Fruit fly (Drosophila melanogaster) whole organism, embryonic: ENCODE measurements around the gene ATPsynC.

Source experiments
- Asciz ChIP-seq: fragments of 200-800 bp; sonication (Bioruptor generic); optimal IDR thresholded peaks from 2 replicates; lab custom pipeline; 2017; ENCODE audit warnings: missing biosample characterization, mild to moderate bottlenecking, missing genetic modification characterization, missing genetic modification reagents
- Atf3 ChIP-seq: fragments of 200-800 bp; sonication (Bioruptor generic); optimal IDR thresholded peaks from 3 replicates; lab custom pipeline; 2016; ENCODE audit warnings: missing biosample characterization, missing genetic modification characterization
- Bgb ChIP-seq: fragments of 200-800 bp; sonication (Bioruptor generic); IDR thresholded peaks from 2 replicates; pipeline ENCODE4 v1.3.6; 2022; ENCODE audit warnings: missing biosample characterization, missing genetic modification characterization; ENCODE audit not compliant: partially characterized antibody
- Blimp-1 ChIP-seq: fragments of 200-800 bp; sonication (Bioruptor generic); optimal IDR thresholded peaks from 3 replicates; lab custom pipeline; 2018; ENCODE audit warnings: missing biosample characterization, missing genetic modification characterization, mild to moderate bottlenecking, moderate library complexity, missing genetic modification reagents
- CG10209 ChIP-seq: fragments of 200-800 bp; sonication (Bioruptor generic); optimal IDR thresholded peaks from 3 replicates; lab custom pipeline; 2017; ENCODE audit warnings: missing biosample characterization, mild to moderate bottlenecking, missing genetic modification characterization, missing genetic modification reagents
- CG11504 ChIP-seq: fragments of 200-800 bp; sonication (Bioruptor generic); optimal IDR thresholded peaks from 3 replicates; lab custom pipeline; 2019; ENCODE audit warnings: missing biosample characterization, mild to moderate bottlenecking, missing genetic modification characterization, moderate library complexity
- CG11560 ChIP-seq: fragments of 200-800 bp; sonication (Bioruptor generic); IDR thresholded peaks from 3 replicates; pipeline ENCODE4 v1.3.6; 2022; ENCODE audit warnings: missing biosample characterization, missing genetic modification characterization
- CG15269 ChIP-seq: fragments of 200-800 bp; sonication (Bioruptor generic); optimal IDR thresholded peaks from 2 replicates; lab custom pipeline; 2018; ENCODE audit warnings: missing biosample characterization, mild to moderate bottlenecking, missing genetic modification characterization, moderate library complexity
- CG1529 ChIP-seq: fragments of 200-800 bp; sonication (Bioruptor generic); optimal IDR thresholded peaks from 3 replicates; lab custom pipeline; 2018; ENCODE audit warnings: missing biosample characterization, missing genetic modification characterization
- CG16863 ChIP-seq: fragments of 200-800 bp; sonication (Bioruptor generic); optimal IDR thresholded peaks from 3 replicates; lab custom pipeline; 2016; ENCODE audit warnings: missing biosample characterization, missing genetic modification characterization
- CG1832 ChIP-seq: fragments of 200-800 bp; sonication (Bioruptor generic); optimal IDR thresholded peaks from 2 replicates; lab custom pipeline; 2017; ENCODE audit warnings: missing biosample characterization, mild to moderate bottlenecking, missing genetic modification characterization, inconsistent platforms
- CG7786 ChIP-seq: fragments of 200-800 bp; sonication (Bioruptor generic); optimal IDR thresholded peaks from 2 replicates; lab custom pipeline; 2016; ENCODE audit warnings: missing biosample characterization, missing genetic modification characterization
- CG8281 ChIP-seq: fragments of 200-800 bp; sonication (Bioruptor generic); optimal IDR thresholded peaks from 2 replicates; lab custom pipeline; 2018; ENCODE audit warnings: missing biosample characterization, mild to moderate bottlenecking, missing genetic modification characterization, moderate library complexity
- D19B ChIP-seq: fragments of 200-800 bp; sonication (Bioruptor generic); optimal IDR thresholded peaks from 2 replicates; lab custom pipeline; 2017; ENCODE audit warnings: missing biosample characterization, mild to moderate bottlenecking, missing genetic modification characterization
- Deaf1 ChIP-seq: fragments of 200-800 bp; optimal IDR thresholded peaks from 3 replicates; lab custom pipeline; 2019; ENCODE audit warnings: missing biosample characterization, mild to moderate bottlenecking, missing genetic modification characterization, moderate library complexity
- Drgx ChIP-seq: fragments of 200-800 bp; sonication (Bioruptor generic); IDR thresholded peaks from 2 replicates; pipeline ENCODE4 v1.3.6; 2022; ENCODE audit warnings: missing biosample characterization, missing genetic modification characterization
- HHEX ChIP-seq: fragments of 200-800 bp; sonication (Bioruptor generic); optimal IDR thresholded peaks from 3 replicates; lab custom pipeline; 2017; ENCODE audit warnings: missing biosample characterization, mild to moderate bottlenecking, missing genetic modification characterization, missing genetic modification reagents
- Hr51 ChIP-seq, 2 experiments: fragments of 200-800 bp; sonication (Bioruptor generic); optimal IDR thresholded peaks; 2 replicates in 1 of 2; 3 replicates in 1 of 2; lab custom pipeline; 2016 to 2018; ENCODE audit warnings: missing biosample characterization in 2 of 2, missing genetic modification characterization in 2 of 2, mild to moderate bottlenecking in 1 of 2, moderate library complexity in 1 of 2
- PHDP ChIP-seq: fragments of 200-800 bp; sonication (Bioruptor generic); optimal IDR thresholded peaks from 3 replicates; lab custom pipeline; 2018; ENCODE audit warnings: missing biosample characterization, mild to moderate bottlenecking, missing genetic modification characterization, moderate library complexity
- Pdp1 ChIP-seq, 2 experiments: fragments of 200-800 bp; sonication (Bioruptor generic); optimal IDR thresholded peaks; 3 replicates each; lab custom pipeline; 2016; ENCODE audit warnings: missing biosample characterization in 2 of 2, missing genetic modification characterization in 2 of 2, mild to moderate bottlenecking in 1 of 2, moderate library complexity in 1 of 2
- Sox100B ChIP-seq: fragments of 200-800 bp; sonication (Bioruptor generic); optimal IDR thresholded peaks from 3 replicates; lab custom pipeline; 2018; ENCODE audit warnings: missing biosample characterization, mild to moderate bottlenecking, missing genetic modification characterization
- Sox102F ChIP-seq: fragments of 200-800 bp; sonication (Bioruptor generic); optimal IDR thresholded peaks from 2 replicates; lab custom pipeline; 2018; ENCODE audit warnings: missing biosample characterization, mild to moderate bottlenecking, missing genetic modification characterization, moderate library complexity
- Xrp1 ChIP-seq: fragments of 200-800 bp; sonication (Bioruptor generic); IDR thresholded peaks from 2 replicates; pipeline ENCODE4 v1.3.6; 2022; ENCODE audit warnings: missing biosample characterization, missing genetic modification characterization
- ase ChIP-seq: fragments of 200-800 bp; sonication (Bioruptor generic); IDR thresholded peaks from 3 replicates; pipeline ENCODE4 v1.3.6; 2022; ENCODE audit warnings: missing biosample characterization, missing genetic modification characterization
- az2 ChIP-seq: fragments of 200-800 bp; sonication (Bioruptor generic); optimal IDR thresholded peaks from 3 replicates; lab custom pipeline; 2016; ENCODE audit warnings: missing biosample characterization, missing genetic modification characterization
- ci ChIP-seq: fragments of 200-800 bp; sonication (Bioruptor generic); IDR thresholded peaks from 3 replicates; pipeline ENCODE4 v1.3.6; 2022; ENCODE audit warnings: missing biosample characterization, missing genetic modification characterization
- corto ChIP-seq: fragments of 200-800 bp; sonication (Bioruptor generic); optimal IDR thresholded peaks from 2 replicates; lab custom pipeline; 2016; ENCODE audit warnings: missing biosample characterization, mild to moderate bottlenecking, missing genetic modification characterization, moderate library complexity
- dmrt99B ChIP-seq: fragments of 200-800 bp; sonication (Bioruptor generic); optimal IDR thresholded peaks from 2 replicates; lab custom pipeline; 2018; ENCODE audit warnings: missing biosample characterization, mild to moderate bottlenecking, missing genetic modification characterization, moderate library complexity
- dpn ChIP-seq, 2 experiments: fragments of 200-800 bp; sonication (Bioruptor generic); optimal IDR thresholded peaks; 3 replicates each; lab custom pipeline; 2016; ENCODE audit warnings: missing biosample characterization in 2 of 2, missing genetic modification characterization in 2 of 2
- esg ChIP-seq: fragments of 200-800 bp; sonication (Bioruptor generic); conservative IDR thresholded peaks from 2 replicates; pipeline ENCODE4 v1.3.6; 2022; ENCODE audit warnings: missing biosample characterization, missing genetic modification characterization
- eve ChIP-seq, 2 experiments: fragments of >200 bp; optimal IDR thresholded peaks; 2 replicates each; lab custom pipeline; 2017; ENCODE audit warnings: missing biosample characterization in 2 of 2, missing genetic modification characterization in 2 of 2
- ham ChIP-seq: fragments of 200-800 bp; sonication (Bioruptor generic); IDR thresholded peaks from 2 replicates; pipeline ENCODE4 v1.3.6; 2022; ENCODE audit warnings: missing biosample characterization, missing genetic modification characterization
- kah ChIP-seq: fragments of 200-800 bp; sonication (Bioruptor generic); optimal IDR thresholded peaks from 2 replicates; lab custom pipeline; 2018; ENCODE audit warnings: missing biosample characterization, mild to moderate bottlenecking, missing genetic modification characterization
- kni ChIP-seq: fragments of 200-800 bp; sonication (Bioruptor generic); optimal IDR thresholded peaks from 3 replicates; lab custom pipeline; 2017; ENCODE audit warnings: mild to moderate bottlenecking, missing biosample characterization, missing genetic modification reagents, missing genetic modification characterization
- lmd ChIP-seq: fragments of 200-800 bp; sonication (Bioruptor generic); IDR thresholded peaks from 2 replicates; pipeline ENCODE4 v1.3.6; 2022; ENCODE audit warnings: missing biosample characterization, missing genetic modification characterization
- mam ChIP-seq: fragments of 200-800 bp; sonication (Bioruptor generic); optimal IDR thresholded peaks from 3 replicates; lab custom pipeline; 2016; ENCODE audit warnings: missing biosample characterization, missing genetic modification characterization
- pros ChIP-seq: fragments of 200-800 bp; sonication (Bioruptor generic); optimal IDR thresholded peaks from 3 replicates; lab custom pipeline; 2019; ENCODE audit warnings: missing biosample characterization, mild to moderate bottlenecking, missing genetic modification characterization, moderate library complexity
- ro ChIP-seq: fragments of 200-800 bp; sonication (Bioruptor generic); IDR thresholded peaks from 2 replicates; pipeline ENCODE4 v1.3.6; 2022; ENCODE audit warnings: missing biosample characterization, missing genetic modification characterization
- sens ChIP-seq: fragments of 200-800 bp; sonication (Bioruptor generic); peaks from one replicate; lab custom pipeline; 2016; ENCODE audit warnings: missing biosample characterization, missing genetic modification characterization
- slp2 ChIP-seq: fragments of 200-800 bp; sonication (Bioruptor generic); optimal IDR thresholded peaks from 2 replicates; lab custom pipeline; 2016; ENCODE audit warnings: missing biosample characterization, missing genetic modification characterization
- toy ChIP-seq: fragments of 200-800 bp; sonication (Bioruptor generic); IDR thresholded peaks from 2 replicates; pipeline ENCODE4 v1.3.6; 2022; ENCODE audit warnings: missing biosample characterization, missing genetic modification characterization
- vvl ChIP-seq: fragments of 200-800 bp; sonication (Bioruptor generic); IDR thresholded peaks from 2 replicates; pipeline ENCODE4 v1.3.6; 2022; ENCODE audit warnings: missing biosample characterization, missing genetic modification characterization

ATPsynC gene

DNA sequence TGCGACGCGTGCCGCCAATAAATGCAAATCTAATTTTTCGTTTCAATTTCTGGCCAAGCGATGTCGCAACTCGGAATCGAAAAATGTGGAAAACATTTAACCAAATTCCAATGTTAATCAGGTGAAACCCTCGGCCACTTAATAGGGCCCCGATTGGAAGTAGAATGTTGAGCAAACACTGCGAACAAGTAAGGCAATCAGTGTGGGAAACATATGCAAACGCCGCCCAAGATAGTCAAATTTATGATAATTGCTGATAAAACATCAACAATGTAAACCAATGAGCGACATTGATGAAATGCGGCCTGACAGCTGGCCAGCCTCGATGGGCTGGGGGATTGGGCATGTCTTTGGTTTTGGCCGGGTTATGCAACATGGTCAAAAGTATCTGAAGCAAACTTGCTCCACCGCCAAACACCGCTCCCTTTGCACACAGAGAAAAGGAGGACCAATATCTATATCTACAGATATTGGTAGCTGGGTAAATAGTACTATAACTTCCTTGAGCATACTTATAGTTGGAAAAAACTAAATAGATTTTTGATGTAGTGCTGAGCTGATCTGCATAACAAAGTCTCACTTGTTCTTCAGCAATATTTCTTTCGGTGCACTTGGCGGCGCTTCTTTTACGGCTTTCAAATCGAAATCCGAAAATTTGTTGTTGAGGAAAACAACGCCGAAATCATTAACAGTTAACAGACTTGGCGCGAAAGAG is 28.0 kb upstream of the ATPsynC start (continued):
- TF ChIP-seq ham (GFP tag; lab: Robert Waterston, UW) (no peak), Atf3 (GFP tag; lab: Kevin White, UChicago) (peak; percentile 55), sens (GFP tag; lab: Kevin White, UChicago) (peak; percentile 95), ase (GFP tag; lab: Robert Waterston, UW) (peak; percentile 82), mam (GFP tag; lab: Kevin White, UChicago) (peak; percentile 36), CG1832 (GFP tag; lab: Kevin White, UChicago) (no peak), D19B (no peak), ro (no peak), vvl (GFP tag; lab: Robert Waterston, UW) (peak; percentile 78), Bgb (no peak), CG15269 (tag; lab: Kevin White, UChicago) (peak; percentile 88), CG7786 (GFP tag; lab: Kevin White, UChicago) (peak; percentile 42), kah (GFP tag; lab: Kevin White, UChicago) (peak; percentile 66), CG1529 (peak; percentile 65)

DNA sequence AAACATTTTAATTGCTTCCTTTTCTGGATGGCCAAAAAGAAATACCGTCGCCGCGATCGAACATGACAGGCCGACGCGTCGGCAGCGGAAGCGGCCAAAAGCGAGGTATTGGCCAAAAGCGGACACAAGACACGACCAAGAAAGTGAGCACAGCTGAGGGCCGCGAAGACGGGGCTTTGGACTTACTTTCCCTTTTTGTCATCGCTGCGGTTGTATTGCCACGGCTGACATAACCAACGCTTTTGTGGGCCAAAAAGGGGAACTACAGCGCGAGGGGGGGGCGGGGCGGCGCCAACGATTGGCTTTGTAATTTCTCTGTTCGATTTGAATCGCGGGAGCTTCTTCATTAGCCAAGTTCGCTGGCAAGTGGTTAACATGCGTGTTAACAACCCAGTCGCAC is 26.4 kb upstream of the ATPsynC start:
- 0 out of 3 replicates have a peak, but pooled peaks have one; percentile 8 for TF ChIP-seq CG11560 (tag; lab: Robert Waterston, UW)
- TF ChIP-seq az2 (GFP tag; lab: Kevin White, UChicago): no peak
- TF ChIP-seq CG10209 (GFP tag; lab: Kevin White, UChicago): no peak
- TF ChIP-seq Asciz (GFP tag; lab: Kevin White, UChicago): no peak
- no peak for TF ChIP-seq slp2 (GFP tag; lab: Kevin White, UChicago)
- TF ChIP-seq CG16863 (GFP tag; lab: Kevin White, UChicago): no peak
- peak; percentile 26 for TF ChIP-seq pros (GFP tag; lab: Kevin White, UChicago)
- TF ChIP-seq corto: no peak
- no peak for TF ChIP-seq HHEX (GFP tag; lab: Kevin White, UChicago)
- peak in 1 of 2 experiments; percentile 41 for TF ChIP-seq Pdp1 (GFP tag; optimal IDR thresholded peaks at IDR 0.05; lab: Kevin White, UChicago)
- TF ChIP-seq Blimp-1 (GFP tag; lab: Kevin White, UChicago): peak; percentile 92
- TF ChIP-seq kni: peak; percentile 46
- no peak for TF ChIP-seq Sox100B (GFP tag; lab: Kevin White, UChicago)
- no peak for TF ChIP-seq Deaf1 (tag; lab: Kevin White, UChicago)
- TF ChIP-seq PHDP (tag; lab: Kevin White, UChicago): no peak

DNA sequence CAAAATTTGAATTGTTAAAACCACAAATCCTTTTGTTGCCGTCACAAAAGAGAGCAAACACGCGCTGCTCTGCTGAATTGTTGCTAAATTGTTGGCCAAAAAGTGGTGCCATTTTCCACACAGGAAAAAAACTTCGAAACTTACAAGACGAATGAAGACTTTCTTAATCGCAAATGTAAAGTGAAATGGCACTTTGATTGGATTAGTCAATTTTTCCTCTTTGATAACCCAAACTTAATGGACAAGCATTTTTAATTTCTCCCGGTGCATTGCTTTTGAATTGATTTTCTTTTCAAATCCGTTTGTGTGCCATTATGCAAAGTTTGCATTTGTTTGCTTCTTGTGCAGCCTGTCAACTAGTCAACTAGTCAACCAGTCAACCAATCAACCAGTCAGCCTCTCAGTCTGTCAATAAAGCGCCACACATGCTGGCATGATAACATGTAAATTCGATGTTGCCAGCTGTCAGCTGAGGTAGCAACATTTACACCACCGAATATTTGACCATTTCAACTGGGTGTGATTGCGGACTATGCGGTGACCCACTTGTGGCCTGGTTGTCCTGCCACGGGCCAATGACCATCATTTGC is 23.7 kb upstream of the ATPsynC start:
- TF ChIP-seq Hr51 (GFP tag; optimal IDR thresholded peaks at IDR 0.05; lab: Kevin White, UChicago) (peak in 1 of 2 experiments; percentile 17), CG11504 (peak; percentile 8), eve (GFP tag; optimal IDR thresholded peaks at IDR 0.05; lab: Kevin White, UChicago) (peak in 1 of 2 experiments; percentile 72), toy (no peak), Sox102F (GFP tag; lab: Kevin White, UChicago) (peak; percentile 8), esg (GFP tag; lab: Robert Waterston, UW) (no peak), ci (GFP tag; lab: Robert Waterston, UW) (0 out of 3 replicates have a peak, but pooled peaks have one; percentile 25), CG8281 (tag; lab: Kevin White, UChicago) (peak; percentile 99), dmrt99B (tag; lab: Kevin White, UChicago) (peak; percentile 12), dpn (GFP tag; optimal IDR thresholded peaks at IDR 0.05; lab: Kevin White, UChicago) (no peak), lmd (GFP tag; lab: Robert Waterston, UW) (no peak), Drgx (GFP tag; lab: Robert Waterston, UW) (peak; percentile 68), Xrp1 (GFP tag; lab: Robert Waterston, UW) (0 out of 2 replicates have a peak, but pooled peaks have one; percentile 18)
